Worm (Caenorhabditis elegans) whole organism, early embryonic: ENCODE data around the gene uev-2.

Experiments used
- B0310.2 ChIP-seq: sonication (generic microtip); optimal IDR thresholded peaks from 2 replicates; lab custom pipeline; 2016; ENCODE audit warnings: mild to moderate bottlenecking, missing genetic modification characterization, missing compliant biosample characterization
- F13C5.2 ChIP-seq: sonication (generic microtip); optimal IDR thresholded peaks from 2 replicates; lab custom pipeline; 2017; ENCODE audit warnings: mild to moderate bottlenecking, missing genetic modification characterization, inconsistent platforms, missing compliant biosample characterization
- aly-1 ChIP-seq: sonication (generic microtip); optimal IDR thresholded peaks from 2 replicates; lab custom pipeline; 2016; ENCODE audit warnings: missing genetic modification characterization, missing compliant biosample characterization
- ama-1 ChIP-seq: fragments of 150-350 bp; optimal IDR thresholded peaks from 2 replicates; lab custom pipeline; 2014
- ceh-13 ChIP-seq: fragments of 200-800 bp; sonication (Bioruptor generic); optimal IDR thresholded peaks from 2 replicates; lab custom pipeline; 2018; ENCODE audit warnings: mild to moderate bottlenecking, missing genetic modification characterization, missing compliant biosample characterization
- ceh-36 ChIP-seq: sonication (generic microtip); optimal IDR thresholded peaks from 2 replicates; lab custom pipeline; 2016; ENCODE audit warnings: missing genetic modification characterization, inconsistent platforms, missing compliant biosample characterization
- ets-7 ChIP-seq: sonication (generic microtip); optimal IDR thresholded peaks from 2 replicates; lab custom pipeline; 2016; ENCODE audit warnings: missing genotype, missing genetic modification characterization, missing compliant biosample characterization
- flt-1 ChIP-seq: fragments of 200-800 bp; sonication (Bioruptor generic); IDR thresholded peaks from 2 replicates; pipeline ENCODE4 v1.3.6; 2022; ENCODE audit warnings: missing genetic modification characterization, missing compliant biosample characterization
- hmbx-1 ChIP-seq: sonication (generic microtip); optimal IDR thresholded peaks from 2 replicates; lab custom pipeline; 2016; ENCODE audit warnings: mild to moderate bottlenecking, missing genetic modification characterization, missing compliant biosample characterization
- hmg-4 ChIP-seq: fragments of 200-800 bp; sonication (Bioruptor generic); optimal IDR thresholded peaks from 2 replicates; lab custom pipeline; 2018; ENCODE audit warnings: mild to moderate bottlenecking, missing genetic modification characterization, missing compliant biosample characterization
- hnd-1 ChIP-seq: sonication (generic microtip); optimal IDR thresholded peaks from 2 replicates; lab custom pipeline; 2016; ENCODE audit warnings: missing genetic modification characterization, missing compliant biosample characterization
- pes-1 ChIP-seq: fragments of 200-800 bp; sonication (Bioruptor generic); IDR thresholded peaks from 2 replicates; pipeline ENCODE4 v1.3.6; 2022; ENCODE audit warnings: missing genetic modification reagents, missing genetic modification characterization, missing compliant biosample characterization
- scrt-1 ChIP-seq: fragments of 200-800 bp; sonication (Bioruptor generic); IDR thresholded peaks from 2 replicates; pipeline ENCODE4 v1.3.6; 2022; ENCODE audit warnings: missing genetic modification characterization, missing compliant biosample characterization
- sea-1 ChIP-seq: fragments of 200-800 bp; sonication (Bioruptor generic); conservative IDR thresholded peaks from 2 replicates; pipeline ENCODE4 v1.3.6; 2022; ENCODE audit warnings: missing genetic modification characterization, missing compliant biosample characterization
- tbx-11 ChIP-seq: fragments of 200-800 bp; sonication (Bioruptor generic); IDR thresholded peaks from 2 replicates; pipeline ENCODE4 v1.3.6; 2022; ENCODE audit warnings: missing genetic modification characterization, missing compliant biosample characterization
- tbx-37 ChIP-seq: fragments of 200-800 bp; sonication (Bioruptor generic); conservative IDR thresholded peaks from 2 replicates; pipeline ENCODE4 v1.3.6; 2022; ENCODE audit warnings: missing genetic modification reagents, missing genetic modification characterization, missing compliant biosample characterization
- tra-4 ChIP-seq: sonication (generic microtip); optimal IDR thresholded peaks from 2 replicates; lab custom pipeline; 2017; ENCODE audit warnings: missing genetic modification characterization, missing compliant biosample characterization

uev-2 gene

ce11 chrIII:5564325-5564724, 18.6 kb upstream of the uev-2 start:
- TF ChIP-seq ceh-36 (tag; lab: Kevin White, UChicago) = no peak
- no peak for TF ChIP-seq pes-1 (GFP tag; lab: Robert Waterston, UW)
- TF ChIP-seq ceh-13 (GFP tag; lab: Kevin White, UChicago) = no peak
- TF ChIP-seq tra-4 (tag; lab: Kevin White, UChicago) = no peak
- TF ChIP-seq hmg-4 (GFP tag; lab: Kevin White, UChicago) = no peak
- TF ChIP-seq flt-1 (GFP tag; lab: Robert Waterston, UW) = no peak
- TF ChIP-seq aly-1 (tag; lab: Kevin White, UChicago) = no peak
- no peak for TF ChIP-seq ets-7

ce11 chrIII:5564799-5565198, 18.1 kb upstream of the uev-2 start, which contains the start of gene mlc-3:
Gene mlc-3, plus strand, starts transcription at chrIII:5565025.
- TF ChIP-seq ama-1 (lab: Kevin White, UChicago) (no peak), B0310.2 (tag; lab: Kevin White, UChicago) (no peak), sea-1 (no peak), tbx-37 (GFP tag; lab: Robert Waterston, UW) (0 out of 2 replicates have a peak, but pooled peaks have one; percentile 2), hmg-4 (GFP tag; lab: Kevin White, UChicago) (peak; percentile 12)

- TF ChIP-seq ceh-36 (tag; lab: Kevin White, UChicago) = no peak
- TF ChIP-seq pes-1 (GFP tag; lab: Robert Waterston, UW) = no peak
- TF ChIP-seq ets-7 = no peak
- TF ChIP-seq sea-1 = no peak
- no peak for TF ChIP-seq ama-1 (lab: Kevin White, UChicago)
Measured at ce11 chrIII:5565699-5566098, 17.2 kb upstream of the uev-2 start.

ce11 chrIII:5566496-5566895, 16.4 kb upstream of the uev-2 start:
- TF ChIP-seq ama-1 (lab: Kevin White, UChicago) (no peak), sea-1 (no peak), hmbx-1 (no peak), hnd-1 (tag; lab: Kevin White, UChicago) (no peak), aly-1 (tag; lab: Kevin White, UChicago) (no peak), B0310.2 (tag; lab: Kevin White, UChicago) (no peak), ceh-36 (tag; lab: Kevin White, UChicago) (no peak), hmg-4 (GFP tag; lab: Kevin White, UChicago) (no peak), tbx-37 (GFP tag; lab: Robert Waterston, UW) (no peak), flt-1 (GFP tag; lab: Robert Waterston, UW) (no peak), ceh-13 (GFP tag; lab: Kevin White, UChicago) (no peak), scrt-1 (GFP tag; lab: Robert Waterston, UW) (no peak), ets-7 (no peak), F13C5.2 (tag; lab: Kevin White, UChicago) (no peak), pes-1 (GFP tag; lab: Robert Waterston, UW) (no peak), tbx-11 (GFP tag; lab: Robert Waterston, UW) (no peak), tra-4 (tag; lab: Kevin White, UChicago) (no peak)

- TF ChIP-seq tbx-11 (GFP tag; lab: Robert Waterston, UW) = no peak
- TF ChIP-seq ets-7 = no peak
- TF ChIP-seq ceh-13 (GFP tag; lab: Kevin White, UChicago) = no peak
- TF ChIP-seq tra-4 (tag; lab: Kevin White, UChicago) = no peak
- TF ChIP-seq hnd-1 (tag; lab: Kevin White, UChicago) = no peak
- TF ChIP-seq ama-1 (lab: Kevin White, UChicago) = no peak
- no peak for TF ChIP-seq F13C5.2 (tag; lab: Kevin White, UChicago)
- TF ChIP-seq aly-1 (tag; lab: Kevin White, UChicago) = no peak
- no peak for TF ChIP-seq sea-1
- no peak for TF ChIP-seq pes-1 (GFP tag; lab: Robert Waterston, UW)
- no peak for TF ChIP-seq B0310.2 (tag; lab: Kevin White, UChicago)
- no peak for TF ChIP-seq tbx-37 (GFP tag; lab: Robert Waterston, UW)
- no peak for TF ChIP-seq hmbx-1
- TF ChIP-seq hmg-4 (GFP tag; lab: Kevin White, UChicago) = no peak
Measured at ce11 chrIII:5568265-5568664, 14.7 kb upstream of the uev-2 start.

ce11 chrIII:5568679-5569078, 14.2 kb upstream of the uev-2 start, which contains the start of gene nspb-12:
Gene nspb-12, minus strand, starts transcription at chrIII:5568779.
- TF ChIP-seq tbx-11 (GFP tag; lab: Robert Waterston, UW) (no peak), ama-1 (lab: Kevin White, UChicago) (no peak), tra-4 (tag; lab: Kevin White, UChicago) (no peak), tbx-37 (GFP tag; lab: Robert Waterston, UW) (no peak), ceh-36 (tag; lab: Kevin White, UChicago) (no peak), flt-1 (GFP tag; lab: Robert Waterston, UW) (no peak), hmg-4 (GFP tag; lab: Kevin White, UChicago) (no peak), sea-1 (no peak), F13C5.2 (tag; lab: Kevin White, UChicago) (no peak), hnd-1 (tag; lab: Kevin White, UChicago) (no peak), aly-1 (tag; lab: Kevin White, UChicago) (no peak), pes-1 (GFP tag; lab: Robert Waterston, UW) (no peak), ceh-13 (GFP tag; lab: Kevin White, UChicago) (no peak), ets-7 (no peak), scrt-1 (GFP tag; lab: Robert Waterston, UW) (no peak), B0310.2 (tag; lab: Kevin White, UChicago) (no peak), hmbx-1 (no peak)

- TF ChIP-seq ceh-13 (GFP tag; lab: Kevin White, UChicago) = no peak
- no peak for TF ChIP-seq ceh-36 (tag; lab: Kevin White, UChicago)
- no peak for TF ChIP-seq tbx-11 (GFP tag; lab: Robert Waterston, UW)
- TF ChIP-seq B0310.2 (tag; lab: Kevin White, UChicago) = no peak
- TF ChIP-seq F13C5.2 (tag; lab: Kevin White, UChicago) = no peak
- no peak for TF ChIP-seq aly-1 (tag; lab: Kevin White, UChicago)
- no peak for TF ChIP-seq ama-1 (lab: Kevin White, UChicago)
- TF ChIP-seq scrt-1 (GFP tag; lab: Robert Waterston, UW) = no peak
- TF ChIP-seq tbx-37 (GFP tag; lab: Robert Waterston, UW) = no peak
- no peak for TF ChIP-seq hnd-1 (tag; lab: Kevin White, UChicago)
- no peak for TF ChIP-seq flt-1 (GFP tag; lab: Robert Waterston, UW)
- TF ChIP-seq pes-1 (GFP tag; lab: Robert Waterston, UW) = no peak
- TF ChIP-seq tra-4 (tag; lab: Kevin White, UChicago) = no peak
- no peak for TF ChIP-seq hmg-4 (GFP tag; lab: Kevin White, UChicago)
- no peak for TF ChIP-seq hmbx-1
- TF ChIP-seq ets-7 = no peak
- no peak for TF ChIP-seq sea-1
Measured at ce11 chrIII:5570814-5571443, 12.0 kb upstream of the uev-2 start.
